Fruit fly (Drosophila melanogaster) S2 (cell line): ENCODE measurements around the gene Glt.

Source experiments
- CG8478 ChIP-seq: fragments of >200 bp; optimal IDR thresholded peaks from 2 replicates; lab custom pipeline; 2018
- CTCF ChIP-seq, 2 experiments: fragments of >200 bp; optimal IDR thresholded peaks; 2 replicates each; lab custom pipeline; 2018

- TF ChIP-seq CTCF (optimal IDR thresholded peaks at IDR 0.05; lab: Kevin White, UChicago), result no peak
- TF ChIP-seq CG8478 (lab: Kevin White, UChicago), result no peak
Measured at dm6 chr2L:8659549-8659948, 12.9 kb upstream of the Glt start.
